Fruit fly (Drosophila melanogaster) whole organism, embryonic: ENCODE data around the gene CG14439.

Experiments used
- Antp ChIP-seq: fragments of 200-800 bp; sonication (Bioruptor generic); optimal IDR thresholded peaks from 3 replicates; lab custom pipeline; 2016; ENCODE audit warnings: missing biosample characterization, missing genetic modification characterization
- Asciz ChIP-seq: fragments of 200-800 bp; sonication (Bioruptor generic); optimal IDR thresholded peaks from 2 replicates; lab custom pipeline; 2017; ENCODE audit warnings: missing biosample characterization, mild to moderate bottlenecking, missing genetic modification characterization, missing genetic modification reagents
- CG10366 ChIP-seq: fragments of 200-800 bp; sonication (Bioruptor generic); IDR thresholded peaks from 2 replicates; pipeline ENCODE4 v1.3.6; 2022; ENCODE audit warnings: missing biosample characterization, missing genetic modification characterization
- CG12942 ChIP-seq: fragments of 200-800 bp; sonication (Bioruptor generic); optimal IDR thresholded peaks from 3 replicates; lab custom pipeline; 2016; ENCODE audit warnings: missing biosample characterization, missing genetic modification characterization
- CG15011 ChIP-seq: fragments of 200-800 bp; sonication (Bioruptor generic); optimal IDR thresholded peaks from 3 replicates; lab custom pipeline; 2018; ENCODE audit warnings: missing biosample characterization, mild to moderate bottlenecking, missing genetic modification characterization
- CG1792 ChIP-seq: fragments of 200-800 bp; sonication (Bioruptor generic); optimal IDR thresholded peaks from 2 replicates; lab custom pipeline; 2016; ENCODE audit warnings: missing biosample characterization, missing genetic modification characterization
- CG18764 ChIP-seq: fragments of 200-800 bp; sonication (Bioruptor generic); optimal IDR thresholded peaks from 3 replicates; lab custom pipeline; 2016; ENCODE audit warnings: missing biosample characterization, missing genetic modification characterization
- CG33213 ChIP-seq: fragments of 200-800 bp; sonication (Bioruptor generic); optimal IDR thresholded peaks from 3 replicates; lab custom pipeline; 2016; ENCODE audit warnings: missing biosample characterization, missing genetic modification characterization
- CG34376 ChIP-seq: fragments of 200-800 bp; sonication (Bioruptor generic); optimal IDR thresholded peaks from 2 replicates; lab custom pipeline; 2018; ENCODE audit warnings: missing biosample characterization, mild to moderate bottlenecking, missing genetic modification characterization
- CG3838 ChIP-seq: fragments of 200-800 bp; sonication (Bioruptor generic); optimal IDR thresholded peaks from 3 replicates; lab custom pipeline; 2016; ENCODE audit warnings: missing biosample characterization, missing genetic modification characterization
- CG42726 ChIP-seq: fragments of 200-800 bp; sonication (Bioruptor generic); IDR thresholded peaks from 2 replicates; pipeline ENCODE4 v1.3.6; 2022; ENCODE audit warnings: missing biosample characterization, missing genetic modification characterization; ENCODE audit not compliant: partially characterized antibody
- CG4328 ChIP-seq: fragments of 200-800 bp; sonication (Bioruptor generic); optimal IDR thresholded peaks from 3 replicates; lab custom pipeline; 2017; ENCODE audit warnings: missing biosample characterization, missing genetic modification reagents, missing genetic modification characterization
- CG6654 ChIP-seq: fragments of 200-800 bp; sonication (Bioruptor generic); optimal IDR thresholded peaks from 2 replicates; lab custom pipeline; 2017; ENCODE audit warnings: missing biosample characterization, mild to moderate bottlenecking, missing genetic modification characterization
- CG6765 ChIP-seq: fragments of 200-800 bp; sonication (Bioruptor generic); optimal IDR thresholded peaks from 3 replicates; lab custom pipeline; 2017; ENCODE audit warnings: missing biosample characterization, mild to moderate bottlenecking, missing genetic modification characterization
- CG7786 ChIP-seq: fragments of 200-800 bp; sonication (Bioruptor generic); optimal IDR thresholded peaks from 2 replicates; lab custom pipeline; 2016; ENCODE audit warnings: missing biosample characterization, missing genetic modification characterization
- CG7987 ChIP-seq: fragments of 200-800 bp; sonication (Bioruptor generic); optimal IDR thresholded peaks from 2 replicates; lab custom pipeline; 2018; ENCODE audit warnings: missing biosample characterization, mild to moderate bottlenecking, missing genetic modification characterization, moderate library complexity
- CG8089 ChIP-seq: fragments of 200-800 bp; sonication (Bioruptor generic); optimal IDR thresholded peaks from 3 replicates; lab custom pipeline; 2016; ENCODE audit warnings: missing biosample characterization, missing genetic modification characterization
- Doc2 ChIP-seq: fragments of 200-800 bp; sonication (Bioruptor generic); IDR thresholded peaks from 2 replicates; pipeline ENCODE4 v1.3.6; 2022; ENCODE audit warnings: missing biosample characterization, missing genetic modification characterization
- GATAe ChIP-seq: fragments of 200-800 bp; sonication (Bioruptor generic); conservative IDR thresholded peaks from 2 replicates; pipeline ENCODE4 v1.3.6; 2022; ENCODE audit warnings: missing biosample characterization, missing genetic modification characterization
- Gug ChIP-seq: fragments of 200-800 bp; sonication (Bioruptor generic); IDR thresholded peaks from 4 replicates; pipeline ENCODE4 v1.3.6; 2022; ENCODE audit warnings: missing biosample characterization, missing genetic modification characterization
- Hr3 ChIP-seq: fragments of 200-800 bp; sonication (Bioruptor generic); optimal IDR thresholded peaks from 3 replicates; lab custom pipeline; 2016; ENCODE audit warnings: missing biosample characterization, missing genetic modification characterization
- Hsf ChIP-seq: fragments of 200-800 bp; sonication (Bioruptor generic); optimal IDR thresholded peaks from 3 replicates; lab custom pipeline; 2016; ENCODE audit warnings: missing biosample characterization, missing genetic modification characterization
- Lpt ChIP-seq: fragments of >200 bp; optimal IDR thresholded peaks from 2 replicates; lab custom pipeline; 2018; ENCODE audit warnings: missing biosample characterization, missing genetic modification characterization
- TFAM ChIP-seq: fragments of 200-800 bp; sonication (Bioruptor generic); optimal IDR thresholded peaks from 2 replicates; lab custom pipeline; 2017; ENCODE audit warnings: missing biosample characterization, missing genetic modification characterization, inconsistent platforms
- amos ChIP-seq: fragments of 200-800 bp; sonication (Bioruptor generic); IDR thresholded peaks from 2 replicates; pipeline ENCODE4 v1.3.6; 2022; ENCODE audit warnings: missing biosample characterization, missing genetic modification characterization; ENCODE audit not compliant: partially characterized antibody
- bigmax ChIP-seq: fragments of 200-800 bp; sonication (Bioruptor generic); optimal IDR thresholded peaks from 2 replicates; lab custom pipeline; 2018; ENCODE audit warnings: missing biosample characterization, mild to moderate bottlenecking, missing genetic modification characterization
- bsh ChIP-seq, 2 experiments: fragments of 200-800 bp; sonication (Bioruptor generic); optimal IDR thresholded peaks; 2 replicates each; lab custom pipeline; 2017 to 2018; ENCODE audit warnings: mild to moderate bottlenecking in 2 of 2, missing biosample characterization in 2 of 2, missing genetic modification characterization in 2 of 2, moderate library complexity in 1 of 2
- cas ChIP-seq: fragments of 200-800 bp; sonication (Bioruptor generic); IDR thresholded peaks from 2 replicates; pipeline ENCODE4 v1.3.6; 2022; ENCODE audit warnings: missing biosample characterization, missing genetic modification characterization
- corto ChIP-seq: fragments of 200-800 bp; sonication (Bioruptor generic); optimal IDR thresholded peaks from 2 replicates; lab custom pipeline; 2016; ENCODE audit warnings: missing biosample characterization, mild to moderate bottlenecking, missing genetic modification characterization, moderate library complexity
- crc ChIP-seq: fragments of 200-800 bp; sonication (Bioruptor generic); optimal IDR thresholded peaks from 2 replicates; lab custom pipeline; 2016; ENCODE audit warnings: missing biosample characterization, missing genetic modification characterization
- dmrt99B ChIP-seq: fragments of 200-800 bp; sonication (Bioruptor generic); optimal IDR thresholded peaks from 2 replicates; lab custom pipeline; 2018; ENCODE audit warnings: missing biosample characterization, mild to moderate bottlenecking, missing genetic modification characterization, moderate library complexity
- en ChIP-seq: fragments of 200-800 bp; sonication (Bioruptor generic); optimal IDR thresholded peaks from 2 replicates; lab custom pipeline; 2016; ENCODE audit warnings: missing biosample characterization, missing genetic modification characterization
- fd64A ChIP-seq: fragments of 200-800 bp; sonication (Bioruptor generic); optimal IDR thresholded peaks from 3 replicates; lab custom pipeline; 2018; ENCODE audit warnings: missing biosample characterization, mild to moderate bottlenecking, missing genetic modification characterization
- fru ChIP-seq: fragments of >200 bp; optimal IDR thresholded peaks from 2 replicates; lab custom pipeline; 2017
- fu2 ChIP-seq: fragments of 200-800 bp; sonication (Bioruptor generic); optimal IDR thresholded peaks from 2 replicates; lab custom pipeline; 2016; ENCODE audit warnings: missing biosample characterization, missing genetic modification characterization
- jumu ChIP-seq: fragments of 200-800 bp; sonication (Bioruptor generic); optimal IDR thresholded peaks from 3 replicates; lab custom pipeline; 2016; ENCODE audit warnings: missing biosample characterization, missing genetic modification characterization
- nerfin-2 ChIP-seq: fragments of 200-800 bp; sonication (Bioruptor generic); IDR thresholded peaks from 2 replicates; pipeline ENCODE4 v1.3.6; 2022; ENCODE audit warnings: missing biosample characterization, missing genetic modification characterization; ENCODE audit not compliant: partially characterized antibody
- nmo ChIP-seq: fragments of 200-800 bp; sonication (Bioruptor generic); optimal IDR thresholded peaks from 2 replicates; lab custom pipeline; 2018; ENCODE audit warnings: missing biosample characterization, mild to moderate bottlenecking, missing genetic modification characterization, moderate library complexity
- pum ChIP-seq: fragments of 200-800 bp; sonication (Bioruptor generic); optimal IDR thresholded peaks from 2 replicates; lab custom pipeline; 2016; ENCODE audit warnings: missing biosample characterization, missing genetic modification characterization
- scrt ChIP-seq: fragments of 200-800 bp; sonication (Bioruptor generic); optimal IDR thresholded peaks from 2 replicates; lab custom pipeline; 2018; ENCODE audit warnings: missing biosample characterization, mild to moderate bottlenecking, missing genetic modification characterization, moderate library complexity
- sens-2 ChIP-seq: fragments of 200-800 bp; sonication (Bioruptor generic); IDR thresholded peaks from 2 replicates; pipeline ENCODE4 v1.3.6; 2022; ENCODE audit warnings: missing biosample characterization, missing genetic modification characterization
- sug ChIP-seq: fragments of 200-800 bp; optimal IDR thresholded peaks from 2 replicates; lab custom pipeline; 2019; ENCODE audit warnings: missing biosample characterization, mild to moderate bottlenecking, missing genetic modification characterization, moderate library complexity
- tin ChIP-seq: fragments of 200-800 bp; sonication (Bioruptor generic); optimal IDR thresholded peaks from 3 replicates; lab custom pipeline; 2016; ENCODE audit warnings: missing biosample characterization, missing genetic modification characterization
- tio ChIP-seq: fragments of 200-800 bp; sonication (Bioruptor generic); optimal IDR thresholded peaks from 2 replicates; lab custom pipeline; 2017; ENCODE audit warnings: missing biosample characterization, missing genetic modification characterization, inconsistent platforms
- toy ChIP-seq: fragments of 200-800 bp; sonication (Bioruptor generic); IDR thresholded peaks from 2 replicates; pipeline ENCODE4 v1.3.6; 2022; ENCODE audit warnings: missing biosample characterization, missing genetic modification characterization
- tup ChIP-seq: fragments of 200-800 bp; sonication (Bioruptor generic); optimal IDR thresholded peaks from 2 replicates; lab custom pipeline; 2016; ENCODE audit warnings: missing biosample characterization, mild to moderate bottlenecking, missing genetic modification characterization, moderate library complexity
- vnd ChIP-seq: fragments of 200-800 bp; sonication (Bioruptor generic); IDR thresholded peaks from 3 replicates; pipeline ENCODE4 v1.3.6; 2022; ENCODE audit warnings: missing biosample characterization, missing genetic modification characterization; ENCODE audit not compliant: partially characterized antibody
- wdn ChIP-seq: fragments of 200-800 bp; sonication (Bioruptor generic); IDR thresholded peaks from 2 replicates; pipeline ENCODE4 v1.3.6; 2022; ENCODE audit warnings: missing biosample characterization, missing genetic modification characterization
- zen2 ChIP-seq: fragments of 200-800 bp; sonication (Bioruptor generic); IDR thresholded peaks from 3 replicates; pipeline ENCODE4 v1.3.6; 2022; ENCODE audit warnings: missing biosample characterization, missing genetic modification characterization; ENCODE audit not compliant: partially characterized antibody

The CG14439 gene

DNA sequence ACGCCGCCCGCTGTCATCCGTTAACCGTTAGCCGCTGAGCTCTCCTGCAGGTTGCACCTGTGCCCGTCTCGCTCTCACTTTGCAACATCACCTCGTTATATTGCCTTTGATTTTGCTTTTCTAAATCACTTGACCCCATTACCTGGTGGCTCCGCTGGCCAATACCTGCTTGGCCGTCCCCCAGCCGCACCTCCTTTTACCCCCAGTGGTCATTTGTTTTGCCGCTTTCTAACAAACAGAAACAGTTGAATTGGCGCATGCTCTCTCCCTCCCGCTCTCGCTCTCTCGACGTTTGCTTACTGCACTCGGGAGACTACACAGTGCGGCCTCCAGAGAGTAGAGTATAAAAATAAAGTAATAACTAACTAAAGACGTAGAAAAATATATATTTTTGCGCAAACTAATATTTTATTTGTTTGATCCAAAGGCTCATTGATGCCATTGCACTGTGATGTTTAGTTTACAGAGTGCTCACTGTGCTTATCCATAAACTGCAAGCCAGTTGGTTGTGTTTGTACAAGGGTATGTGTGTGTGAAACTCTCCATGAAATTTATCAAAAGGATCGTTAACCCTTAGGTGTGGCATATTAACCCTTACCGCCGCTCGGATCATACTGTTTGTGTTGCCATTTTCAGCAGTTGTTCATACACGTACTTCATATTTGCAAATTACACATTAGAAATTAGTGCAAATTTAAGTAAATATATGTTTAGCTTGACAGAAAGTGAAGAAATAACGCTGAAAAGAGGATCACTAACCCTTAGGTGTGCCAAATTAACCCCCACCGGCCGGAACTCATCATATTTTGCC is 57.3 kb downstream of the CG14439 start (continued):
- TF ChIP-seq CG10366 (GFP tag; lab: Robert Waterston, UW) (peak; percentile 89), crc (GFP tag; lab: Kevin White, UChicago) (peak; percentile 29), CG6654 (GFP tag; lab: Kevin White, UChicago) (peak; percentile 3), sug (tag; lab: Kevin White, UChicago) (peak; percentile 1), sens-2 (GFP tag; lab: Robert Waterston, UW) (peak; percentile 86), CG7987 (GFP tag; lab: Kevin White, UChicago) (peak; percentile 12), Hsf (GFP tag; lab: Kevin White, UChicago) (peak; percentile 83), Antp (GFP tag; lab: Kevin White, UChicago) (peak; percentile 55), tup (GFP tag; lab: Kevin White, UChicago) (peak; percentile 46), corto (GFP tag; lab: Kevin White, UChicago) (peak; percentile 93), tin (GFP tag; lab: Kevin White, UChicago) (peak; percentile 64), pum (GFP tag; lab: Kevin White, UChicago) (peak; percentile 56), Gug (peak; percentile 90), toy (GFP tag; lab: Robert Waterston, UW) (peak; percentile 69; the same call in 1 of the 2 replicates), CG4328 (GFP tag; lab: Kevin White, UChicago) (peak; percentile 5), fru (lab: Kevin White, UChicago) (no peak), amos (no peak), wdn (GFP tag; lab: Robert Waterston, UW) (peak; percentile 48; the same call in 1 of the 2 replicates), cas (GFP tag; lab: Robert Waterston, UW) (peak; percentile 74), CG15011 (GFP tag; lab: Kevin White, UChicago) (no peak), Asciz (GFP tag; lab: Kevin White, UChicago) (peak; percentile 55), CG8089 (GFP tag; lab: Kevin White, UChicago) (peak; percentile 14), CG34376 (GFP tag; lab: Kevin White, UChicago) (no peak), vnd (no peak), bigmax (GFP tag; lab: Kevin White, UChicago) (no peak), scrt (GFP tag; lab: Kevin White, UChicago) (peak; percentile 65), CG33213 (peak; percentile 56), dmrt99B (tag; lab: Kevin White, UChicago) (no peak), CG7786 (GFP tag; lab: Kevin White, UChicago) (peak; percentile 75), CG3838 (GFP tag; lab: Kevin White, UChicago) (peak; percentile 60), CG18764 (GFP tag; lab: Kevin White, UChicago) (peak; percentile 32), en (no peak), Hr3 (GFP tag; lab: Kevin White, UChicago) (peak; percentile 73), TFAM (GFP tag; lab: Kevin White, UChicago) (peak; percentile 40), fd64A (GFP tag; lab: Kevin White, UChicago) (peak; percentile 18), nmo (peak; percentile 82), CG6765 (GFP tag; lab: Kevin White, UChicago) (no peak), CG42726 (GFP tag; lab: Robert Waterston, UW) (no peak), jumu (peak; percentile 55), GATAe (no peak), nerfin-2 (GFP tag; lab: Robert Waterston, UW) (no peak), zen2 (GFP tag; lab: Robert Waterston, UW) (no peak), CG1792 (GFP tag; lab: Kevin White, UChicago) (peak; percentile 55), bsh (GFP tag; optimal IDR thresholded peaks at IDR 0.05; lab: Kevin White, UChicago) (peak; percentile 30 to 81), tio (peak; percentile 79), Lpt (GFP tag; lab: Kevin White, UChicago) (no peak), CG12942 (GFP tag; lab: Kevin White, UChicago) (peak; percentile 54), Doc2 (GFP tag; lab: Robert Waterston, UW) (peak; percentile 62; the same call in 1 of the 2 replicates), fu2 (GFP tag; lab: Kevin White, UChicago) (no peak)
